Fruit fly (Drosophila melanogaster): ENCODE results near the gene CG10958.

The CG10958 gene

dm6 chrX:8148556-8148955, 16.5 kb downstream of the CG10958 start, which contains the start of gene CG10959 (continued):
- TF ChIP-seq Kr (GFP tag; optimal IDR thresholded peaks at IDR 0.05) (no peak), CG6254 (GFP tag; optimal IDR thresholded peaks at IDR 0.05) (no peak), Rx (GFP tag; IDR thresholded peaks at IDR 0.05) (no peak), hkb (optimal IDR thresholded peaks at IDR 0.05) (no peak), hkb (GFP tag; IDR thresholded peaks at IDR 0.05) (no peak), CG18599 (GFP tag; optimal IDR thresholded peaks at IDR 0.05) (no peak), Dll (GFP tag; IDR thresholded peaks at IDR 0.05; ENCODE audit: partially characterized antibody) (no peak), CG3838 (GFP tag; optimal IDR thresholded peaks at IDR 0.05) (no peak), zen2 (GFP tag; IDR thresholded peaks at IDR 0.05; ENCODE audit: partially characterized antibody) (no peak), CG16815 (GFP tag; optimal IDR thresholded peaks at IDR 0.05) (no peak), pan (optimal IDR thresholded peaks at IDR 0.05) (no peak), pan (GFP tag; optimal IDR thresholded peaks at IDR 0.05 in 1 of 2, IDR thresholded peaks at IDR 0.05 in 1 of 2) (no peak), CG17385 (GFP tag; optimal IDR thresholded peaks at IDR 0.05) (no peak), CG12391 (tag; optimal IDR thresholded peaks at IDR 0.05) (no peak), Side (GFP tag; optimal IDR thresholded peaks at IDR 0.05) (no peak), ranshi (GFP tag; IDR thresholded peaks at IDR 0.05) (no peak), cas (GFP tag; IDR thresholded peaks at IDR 0.05) (no peak), ap (GFP tag; IDR thresholded peaks at IDR 0.05) (no peak), Dip2 (GFP tag; IDR thresholded peaks at IDR 0.05) (no peak), CTCF (GFP tag; optimal IDR thresholded peaks at IDR 0.05) (peak; percentile 22), CG11504 (tag; optimal IDR thresholded peaks at IDR 0.05) (no peak), chif (GFP tag; optimal IDR thresholded peaks at IDR 0.05) (no peak), vvl (GFP tag; IDR thresholded peaks at IDR 0.05) (no peak), CG9932 (GFP tag; IDR thresholded peaks at IDR 0.05) (no peak), CG30431 (GFP tag; optimal IDR thresholded peaks at IDR 0.05) (no peak), mirr (GFP tag; optimal IDR thresholded peaks at IDR 0.05) (no peak), CG13296 (GFP tag; optimal IDR thresholded peaks at IDR 0.05) (no peak), knrl (GFP tag; IDR thresholded peaks at IDR 0.05; ENCODE audit: partially characterized antibody) (no peak), repo (GFP tag; optimal IDR thresholded peaks at IDR 0.05) (no peak), CG10462 (GFP tag; optimal IDR thresholded peaks at IDR 0.05) (no peak), CG12155 (GFP tag; optimal IDR thresholded peaks at IDR 0.05) (no peak), Fer2 (tag; optimal IDR thresholded peaks at IDR 0.05) (no peak), ro (GFP tag; IDR thresholded peaks at IDR 0.05) (no peak), CG9876 (GFP tag; optimal IDR thresholded peaks at IDR 0.05) (no peak), E2f1 (GFP tag; IDR thresholded peaks at IDR 0.05) (no peak), pzg (GFP tag; optimal IDR thresholded peaks at IDR 0.05) (peak; percentile 41), kni (GFP tag; optimal IDR thresholded peaks at IDR 0.05) (no peak), CHES-1-like (GFP tag; optimal IDR thresholded peaks at IDR 0.05) (no peak), toy (GFP tag; IDR thresholded peaks at IDR 0.05) (no peak), CG1647 (GFP tag; optimal IDR thresholded peaks at IDR 0.05) (no peak), grn (GFP tag; optimal IDR thresholded peaks at IDR 0.05) (no peak), CG18764 (GFP tag; optimal IDR thresholded peaks at IDR 0.05) (no peak), Aef1 (GFP tag; IDR thresholded peaks at IDR 0.05) (no peak), sens (GFP tag) (peak; percentile 86), maf-S (GFP tag; optimal IDR thresholded peaks at IDR 0.05) (no peak), Ptx1 (GFP tag; IDR thresholded peaks at IDR 0.05) (no peak), phol (tag; optimal IDR thresholded peaks at IDR 0.05) (peak; percentile 3), CG10543 (GFP tag; optimal IDR thresholded peaks at IDR 0.05) (no peak), fu2 (GFP tag; optimal IDR thresholded peaks at IDR 0.05) (no peak), ken (GFP tag; IDR thresholded peaks at IDR 0.05) (no peak), Lpt (GFP tag; optimal IDR thresholded peaks at IDR 0.05) (no peak), CG12071 (GFP tag; optimal IDR thresholded peaks at IDR 0.05) (no peak), sisA (GFP tag; IDR thresholded peaks at IDR 0.05) (no peak), cad (GFP tag; optimal IDR thresholded peaks at IDR 0.05) (no peak), CG33213 (GFP tag; optimal IDR thresholded peaks at IDR 0.05) (no peak)

All from whole organism, embryonic.